Worm (Caenorhabditis elegans) whole organism, L4 larva: Measurements from ENCODE around the gene H18N23.2.
A peak's percentile ranks its signal among the peaks of the same experiment; 100 is the strongest.

Experiments used
- F49E8.2 ChIP-seq: sonication (generic microtip); optimal IDR thresholded peaks from 2 replicates; lab custom pipeline; 2016; ENCODE audit warnings: missing compliant biosample characterization, mild to moderate bottlenecking, missing genetic modification characterization, borderline replicate concordance
- Y75B8A.6 ChIP-seq: fragments of 200-800 bp; sonication (Bioruptor generic); IDR thresholded peaks from 2 replicates; pipeline ENCODE4 v1.3.6; 2022; ENCODE audit warnings: missing genetic modification reagents, missing genetic modification characterization, missing compliant biosample characterization
- ZK337.2 ChIP-seq: fragments of 200-800 bp; sonication (Bioruptor generic); IDR thresholded peaks from 2 replicates; pipeline ENCODE4 v1.3.6; 2022; ENCODE audit warnings: missing genetic modification reagents, missing genetic modification characterization, missing compliant biosample characterization
- ZK546.5 ChIP-seq, 2 experiments: sonication (generic microtip); optimal IDR thresholded peaks; 2 replicates each; lab custom pipeline; 2017; ENCODE audit warnings: missing biosample characterization in 2 of 2, missing genetic modification characterization in 2 of 2
- attf-4 ChIP-seq: sonication (generic microtip); optimal IDR thresholded peaks from 3 replicates; lab custom pipeline; 2017; ENCODE audit warnings: missing biosample characterization, missing genetic modification characterization
- ceh-20 ChIP-seq: fragments of 200-800 bp; sonication (Bioruptor generic); IDR thresholded peaks from 2 replicates; pipeline ENCODE4 v1.3.6; 2022; ENCODE audit warnings: missing genetic modification reagents, missing genetic modification characterization, missing compliant biosample characterization
- daf-16 ChIP-seq, 3 experiments: sonication (generic microtip); optimal IDR thresholded peaks; 2 replicates each; lab custom pipeline; 2016 to 2017; ENCODE audit warnings: missing genetic modification characterization in 3 of 3, missing genetic modification reagents in 3 of 3, mild to moderate bottlenecking in 2 of 3, missing compliant biosample characterization in 2 of 3, missing biosample characterization in 1 of 3, moderate library complexity in 1 of 3
- egl-43 ChIP-seq: fragments of 200-800 bp; sonication (Bioruptor generic); IDR thresholded peaks from 2 replicates; pipeline ENCODE4 v1.3.6; 2022; ENCODE audit warnings: missing genetic modification reagents, missing genetic modification characterization, missing compliant biosample characterization
- fos-1 ChIP-seq: fragments of 150-350 bp; optimal IDR thresholded peaks from 2 replicates; lab custom pipeline; 2014; ENCODE audit warnings: missing biosample characterization, missing genetic modification characterization
- lim-7 ChIP-seq: fragments of 200-800 bp; sonication (Bioruptor generic); IDR thresholded peaks from 2 replicates; pipeline ENCODE4 v1.3.6; 2022; ENCODE audit warnings: missing genetic modification characterization, missing compliant biosample characterization
- lin-13 ChIP-seq: fragments of 150-350 bp; optimal IDR thresholded peaks from 2 replicates; lab custom pipeline; 2014; ENCODE audit warnings: missing biosample characterization, missing genetic modification reagents, missing genetic modification characterization
- lin-15B ChIP-seq: fragments of 150-350 bp; sonication (generic microtip); optimal IDR thresholded peaks from 3 replicates; lab custom pipeline; 2014; ENCODE audit warnings: missing biosample characterization, missing genetic modification characterization
- lin-38 ChIP-seq: fragments of 200-800 bp; sonication (Bioruptor generic); IDR thresholded peaks from 2 replicates; pipeline ENCODE4 v1.3.6; 2022; ENCODE audit warnings: missing genetic modification reagents, missing genetic modification characterization, missing compliant biosample characterization
- madf-9 ChIP-seq: fragments of 200-800 bp; sonication (Bioruptor generic); conservative IDR thresholded peaks from 2 replicates; pipeline ENCODE4 v1.3.6; 2022; ENCODE audit warnings: missing genetic modification reagents, missing genetic modification characterization, missing compliant biosample characterization
- nhr-11 ChIP-seq: fragments of 150-350 bp; optimal IDR thresholded peaks from 2 replicates; lab custom pipeline; 2014; ENCODE audit warnings: missing biosample characterization, missing genetic modification characterization
- nhr-25 ChIP-seq: sonication (generic microtip); optimal IDR thresholded peaks from 2 replicates; lab custom pipeline; 2017; ENCODE audit warnings: missing genetic modification characterization, mild to moderate bottlenecking, missing compliant biosample characterization, antibody characterized with exemption, moderate library complexity, borderline replicate concordance; ENCODE audit not compliant: insufficient read depth
- nhr-28 ChIP-seq: fragments of 150-350 bp; optimal IDR thresholded peaks from 2 replicates; lab custom pipeline; 2014; ENCODE audit warnings: missing biosample characterization, missing genetic modification characterization
- nhr-41 ChIP-seq: fragments of 200-800 bp; sonication (Bioruptor generic); IDR thresholded peaks from 2 replicates; pipeline ENCODE4 v1.3.6; 2022; ENCODE audit warnings: missing genetic modification reagents, missing genetic modification characterization, missing compliant biosample characterization
- nhr-48 ChIP-seq: sonication (generic microtip); optimal IDR thresholded peaks from 2 replicates; lab custom pipeline; 2016; ENCODE audit warnings: mild to moderate bottlenecking, missing genetic modification characterization, missing compliant biosample characterization
- pqm-1 ChIP-seq: sonication (generic microtip); optimal IDR thresholded peaks from 2 replicates; lab custom pipeline; 2017; ENCODE audit warnings: missing biosample characterization, missing genetic modification characterization
- set-16 ChIP-seq: fragments of 200-800 bp; sonication (Bioruptor generic); IDR thresholded peaks from 2 replicates; pipeline ENCODE4 v1.3.6; 2022; ENCODE audit warnings: missing genetic modification reagents, missing genetic modification characterization, missing compliant biosample characterization
- snpc-1.2 ChIP-seq: fragments of 200-800 bp; sonication (Bioruptor generic); IDR thresholded peaks from 2 replicates; pipeline ENCODE4 v1.3.6; 2022; ENCODE audit warnings: missing genetic modification reagents, missing genetic modification characterization, missing compliant biosample characterization
- snpc-4 ChIP-seq: fragments of 150-350 bp; optimal IDR thresholded peaks from 2 replicates; lab custom pipeline; 2014; ENCODE audit warnings: missing biosample characterization, missing genetic modification characterization
- spr-3 ChIP-seq: fragments of 200-800 bp; sonication (Bioruptor generic); optimal IDR thresholded peaks from 2 replicates; lab custom pipeline; 2018; ENCODE audit warnings: mild to moderate bottlenecking, missing genetic modification characterization, missing compliant biosample characterization
- unc-130 ChIP-seq: sonication (generic microtip); optimal IDR thresholded peaks from 2 replicates; lab custom pipeline; 2016; ENCODE audit warnings: missing genetic modification reagents, missing genetic modification characterization, missing compliant biosample characterization
- unc-62 ChIP-seq, 3 experiments: fragments of 150-350 bp in 1 of 3; sonication (generic microtip); optimal IDR thresholded peaks in 2 of 3; peaks in 1 of 3; 1 replicate in 1 of 3; 2 replicates in 2 of 3; lab custom pipeline; 2014 to 2017; ENCODE audit warnings: missing biosample characterization in 3 of 3, missing genetic modification characterization in 3 of 3, missing genetic modification reagents in 3 of 3, missing genotype in 1 of 3
- zag-1 ChIP-seq: fragments of 150-350 bp; optimal IDR thresholded peaks from 2 replicates; lab custom pipeline; 2014; ENCODE audit warnings: missing biosample characterization, missing genetic modification characterization
- zip-11 ChIP-seq: fragments of 200-800 bp; sonication (Bioruptor generic); IDR thresholded peaks from 2 replicates; pipeline ENCODE4 v1.3.6; 2022; ENCODE audit warnings: missing genetic modification characterization, missing compliant biosample characterization
- ztf-7 ChIP-seq: fragments of 150-350 bp; optimal IDR thresholded peaks from 2 replicates; lab custom pipeline; 2014; ENCODE audit warnings: missing biosample characterization, missing genetic modification characterization

H18N23.2 gene

DNA sequence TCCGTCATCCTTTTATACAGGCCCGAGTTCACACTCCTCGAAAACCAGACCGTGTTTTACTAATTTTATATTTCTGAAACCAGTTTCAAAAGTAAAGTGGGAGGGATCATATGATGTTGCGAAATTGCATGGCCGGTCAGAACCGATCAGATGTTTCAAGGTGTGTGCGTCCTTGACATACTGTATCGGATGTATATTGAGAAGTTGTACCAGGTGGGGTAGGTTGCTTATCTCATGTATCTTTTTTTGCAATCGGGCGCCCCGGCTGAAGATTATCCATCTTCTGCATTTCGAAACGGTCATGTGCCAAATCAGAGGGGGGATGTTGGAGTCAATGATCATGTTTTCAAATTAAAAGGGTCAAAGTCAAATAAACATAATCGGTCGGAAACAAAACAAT lies 44.1 kb upstream of the H18N23.2 start, which contains the start of gene T23E7.6 (continued):
- TF ChIP-seq lim-7 (GFP tag; lab: Robert Waterston, UW) (no peak), ceh-20 (GFP tag; lab: Robert Waterston, UW) (no peak)

DNA sequence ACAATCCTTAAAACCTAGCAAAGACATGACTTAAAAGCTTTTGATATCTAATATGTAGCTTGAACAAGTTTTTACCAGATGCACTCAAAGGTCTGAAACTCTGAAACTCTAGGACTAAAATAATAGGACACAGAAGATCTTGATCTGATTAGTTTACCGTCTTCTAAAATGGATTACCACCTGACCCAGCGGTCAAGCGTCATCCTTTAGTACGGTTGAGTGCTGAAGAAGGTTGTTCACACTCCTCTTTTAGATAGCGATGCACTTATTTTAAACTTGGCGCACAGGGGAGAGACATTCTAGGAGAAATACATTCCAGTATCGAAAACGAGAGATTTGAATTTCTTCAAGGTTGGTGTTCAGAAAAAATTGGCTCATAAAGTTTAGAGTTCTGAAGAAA lies 43.0 kb upstream of the H18N23.2 start:
- TF ChIP-seq unc-62 (GFP tag; optimal IDR thresholded peaks at IDR 0.05 in 1 of 2; lab: Kevin White, UChicago) (peak in 1 of 2 experiments; percentile 86), unc-62 (tag; optimal IDR thresholded peaks at IDR 0.05; lab: Kevin White, UChicago) (no peak), F49E8.2 (tag; lab: Kevin White, UChicago) (no peak), ZK546.5 (tag; optimal IDR thresholded peaks at IDR 0.05; lab: Kevin White, UChicago) (no peak), nhr-11 (tag; lab: Kevin White, UChicago) (no peak), nhr-28 (tag; lab: Kevin White, UChicago) (peak; percentile 16), lin-13 (GFP tag; lab: Kevin White, UChicago) (no peak), attf-4 (tag; lab: Kevin White, UChicago) (no peak), zip-11 (GFP tag; lab: Robert Waterston, UW) (no peak)

DNA sequence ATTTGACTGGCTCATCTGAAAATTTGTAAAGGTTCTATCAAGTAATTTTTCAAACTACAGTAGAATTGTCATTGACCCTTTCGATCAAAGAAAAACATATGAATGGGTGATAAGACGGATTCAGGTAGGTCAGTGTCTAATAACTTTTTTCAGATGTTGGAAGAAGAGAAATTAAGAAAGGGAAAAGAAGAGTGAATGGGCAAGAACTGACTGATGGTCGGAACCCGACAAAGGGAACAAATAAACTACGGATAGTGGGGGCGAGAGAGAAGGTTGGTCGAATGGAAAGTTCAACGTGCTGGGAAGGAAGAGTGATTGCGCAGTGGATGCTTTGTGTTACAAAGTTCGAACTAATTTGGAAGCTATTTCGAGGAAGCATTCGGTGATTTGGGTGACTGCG lies 41.6 kb upstream of the H18N23.2 start:
- no peak for TF ChIP-seq spr-3
- peak; percentile 14 for TF ChIP-seq nhr-28 (tag; lab: Kevin White, UChicago)

DNA sequence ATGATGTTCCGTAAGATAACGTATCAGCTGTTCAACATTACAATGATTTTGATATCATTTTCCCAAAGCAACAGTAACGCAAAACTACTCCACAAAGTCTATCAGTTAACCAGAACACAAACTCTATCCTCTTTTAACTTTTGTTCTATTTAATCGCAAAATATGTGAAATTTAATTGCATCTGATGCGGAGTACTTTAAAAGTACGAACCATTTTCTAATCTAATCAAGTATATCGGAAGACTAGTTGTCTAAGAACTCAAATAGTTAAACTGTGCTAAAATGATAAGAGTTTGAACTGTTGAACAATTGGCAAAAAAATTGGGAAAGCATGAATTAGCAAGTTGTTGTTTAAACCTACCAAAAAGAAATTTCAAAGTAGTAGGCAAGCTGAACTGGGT lies 40.9 kb upstream of the H18N23.2 start:
- no peak for TF ChIP-seq daf-16 (GFP tag; optimal IDR thresholded peaks at IDR 0.05; lab: Kevin White, UChicago)
- peak; percentile 11 for TF ChIP-seq daf-16 (tag; optimal IDR thresholded peaks at IDR 0.05; lab: Kevin White, UChicago)
- TF ChIP-seq unc-130 (GFP tag; lab: Kevin White, UChicago): no peak
- peak; percentile 54 for TF ChIP-seq pqm-1 (tag; lab: Kevin White, UChicago)
- TF ChIP-seq nhr-28 (tag; lab: Kevin White, UChicago): peak; percentile 21

DNA sequence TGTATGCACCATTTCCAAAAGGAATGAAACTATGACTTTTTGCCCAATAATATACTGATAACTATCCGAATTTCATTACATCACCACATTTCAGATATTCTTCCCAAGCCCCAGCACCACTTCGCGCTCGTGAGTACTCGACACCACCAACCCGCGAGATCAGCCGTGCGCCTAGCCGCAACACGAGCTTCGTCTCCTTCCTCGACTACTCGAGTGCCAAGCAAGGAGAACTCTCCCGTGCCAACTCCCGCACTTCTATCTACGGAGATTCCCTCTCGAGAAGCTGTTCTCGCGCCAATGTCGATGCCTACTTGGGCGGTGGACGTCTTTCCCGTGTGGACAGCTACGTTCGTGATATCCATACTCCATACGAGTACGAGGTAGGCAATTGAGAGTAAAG lies 36.0 kb upstream of the H18N23.2 start:
- TF ChIP-seq fos-1 (no peak), set-16 (GFP tag; lab: Robert Waterston, UW) (peak; percentile 56; the same call in 1 of the 2 replicates)
- TF ChIP-seq, all 104 proteins: peak for 1

DNA sequence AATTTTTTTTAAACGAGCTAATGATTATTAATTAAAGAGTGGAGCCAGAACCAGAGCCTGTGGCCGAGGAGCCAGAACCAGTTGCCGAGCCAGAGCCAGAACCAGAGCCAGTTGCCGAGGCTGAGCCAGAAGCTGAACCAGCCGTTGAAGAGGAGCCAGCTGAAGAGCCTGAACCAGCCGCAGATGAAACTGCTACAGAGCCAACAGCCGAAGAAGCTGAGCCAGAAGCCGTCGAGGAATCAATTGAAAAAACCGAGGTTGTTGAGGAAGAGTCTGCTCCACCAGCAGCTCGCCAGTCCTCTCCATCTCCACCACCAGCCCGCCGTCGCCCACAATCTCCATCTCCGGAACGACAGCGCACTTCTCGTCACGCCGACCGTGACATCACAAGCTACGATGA lies 35.1 kb upstream of the H18N23.2 start:
- no peak for TF ChIP-seq snpc-1.2 (GFP tag; lab: Robert Waterston, UW)
- no peak for TF ChIP-seq madf-9
- no peak for TF ChIP-seq nhr-25
- 0 out of 2 replicates have a peak, but pooled peaks have one; percentile 19 for TF ChIP-seq egl-43
- no peak for TF ChIP-seq lin-15B (tag; lab: Kevin White, UChicago)
- TF ChIP-seq set-16 (GFP tag; lab: Robert Waterston, UW): peak; percentile 92
- TF ChIP-seq nhr-41 (GFP tag; lab: Robert Waterston, UW): no peak
- no peak for TF ChIP-seq lin-38 (GFP tag; lab: Robert Waterston, UW)
- no peak for TF ChIP-seq Y75B8A.6 (GFP tag; lab: Robert Waterston, UW)
- peak in 1 of 2 experiments; percentile 47 for TF ChIP-seq unc-62 (GFP tag; optimal IDR thresholded peaks at IDR 0.05 in 1 of 2; lab: Kevin White, UChicago)
- TF ChIP-seq unc-62 (tag; optimal IDR thresholded peaks at IDR 0.05; lab: Kevin White, UChicago): no peak
- no peak for TF ChIP-seq nhr-48 (tag; lab: Kevin White, UChicago)
- TF ChIP-seq zag-1 (tag; lab: Kevin White, UChicago): no peak

DNA sequence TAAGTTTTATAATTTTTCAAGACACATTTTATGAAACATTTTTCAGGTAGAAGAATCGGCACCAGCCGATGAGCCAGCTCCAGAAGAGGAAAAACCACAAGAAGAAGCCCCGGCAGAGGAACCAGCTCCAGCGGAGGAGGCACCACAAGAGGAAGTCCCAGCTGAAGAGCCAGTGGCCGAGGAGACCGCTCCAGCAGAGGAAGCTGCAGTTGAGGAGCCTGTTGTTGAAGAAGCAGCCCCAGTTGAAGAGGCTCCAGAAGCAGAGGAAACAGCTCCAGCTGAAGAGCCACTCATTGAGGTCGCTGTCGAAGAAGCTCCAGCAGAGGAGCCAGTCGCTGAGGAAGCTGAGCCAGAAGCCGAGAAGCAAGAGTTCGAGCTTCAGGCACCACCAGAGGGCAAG lies 33.6 kb upstream of the H18N23.2 start:
- TF ChIP-seq set-16 (GFP tag; lab: Robert Waterston, UW): peak; percentile 95
- TF ChIP-seq snpc-4 (tag; lab: Kevin White, UChicago): no peak
- no peak for TF ChIP-seq ztf-7 (tag; lab: Kevin White, UChicago)
- TF ChIP-seq ZK337.2: no peak
